Worm (Caenorhabditis elegans) whole organism, late embryonic: ENCODE results near the gene srx-136.

Experiments used
- C08G9.2 ChIP-seq: sonication (generic microtip); optimal IDR thresholded peaks from 2 replicates; lab custom pipeline; 2016; ENCODE audit warnings: mild to moderate bottlenecking, missing genetic modification characterization, moderate library complexity, missing compliant biosample characterization
- C38D4.7 ChIP-seq: fragments of 200-800 bp; sonication (Bioruptor generic); optimal IDR thresholded peaks from 2 replicates; lab custom pipeline; 2018; ENCODE audit warnings: mild to moderate bottlenecking, missing genetic modification characterization, moderate library complexity, missing compliant biosample characterization
- F13H6.1 ChIP-seq: sonication (generic microtip); optimal IDR thresholded peaks from 2 replicates; lab custom pipeline; 2016; ENCODE audit warnings: missing genetic modification characterization, missing compliant biosample characterization
- K02D7.2 ChIP-seq: sonication (generic microtip); optimal IDR thresholded peaks from 2 replicates; lab custom pipeline; 2017; ENCODE audit warnings: mild to moderate bottlenecking, missing genetic modification characterization, missing compliant biosample characterization
- ahr-1 ChIP-seq: sonication (generic microtip); optimal IDR thresholded peaks from 2 replicates; lab custom pipeline; 2016; ENCODE audit warnings: missing genetic modification characterization, missing compliant biosample characterization
- ama-1 ChIP-seq: fragments of 150-350 bp; optimal IDR thresholded peaks from 2 replicates; lab custom pipeline; 2014
- ceh-14 ChIP-seq: sonication (generic microtip); optimal IDR thresholded peaks from 2 replicates; lab custom pipeline; 2016; ENCODE audit warnings: missing genotype, missing genetic modification characterization, missing compliant biosample characterization
- ceh-18 ChIP-seq: sonication (generic microtip); optimal IDR thresholded peaks from 2 replicates; lab custom pipeline; 2016; ENCODE audit warnings: missing genetic modification characterization, missing compliant biosample characterization
- ceh-2 ChIP-seq: sonication (generic microtip); optimal IDR thresholded peaks from 2 replicates; lab custom pipeline; 2016; ENCODE audit warnings: missing genotype, missing genetic modification characterization, missing compliant biosample characterization
- ceh-30 ChIP-seq: fragments of 150-350 bp; optimal IDR thresholded peaks from 2 replicates; lab custom pipeline; 2014; ENCODE audit warnings: missing biosample characterization, missing genetic modification characterization
- ceh-31 ChIP-seq: sonication (generic microtip); optimal IDR thresholded peaks from 2 replicates; lab custom pipeline; 2016; ENCODE audit warnings: missing genetic modification characterization, missing compliant biosample characterization
- ceh-34 ChIP-seq: sonication (generic microtip); optimal IDR thresholded peaks from 2 replicates; lab custom pipeline; 2016; ENCODE audit warnings: mild to moderate bottlenecking, missing genetic modification characterization, missing compliant biosample characterization
- ceh-9 ChIP-seq: sonication (generic microtip); optimal IDR thresholded peaks from 2 replicates; lab custom pipeline; 2016; ENCODE audit warnings: mild to moderate bottlenecking, missing genetic modification characterization, inconsistent platforms, missing compliant biosample characterization
- che-1 ChIP-seq: sonication (generic microtip); optimal IDR thresholded peaks from 2 replicates; lab custom pipeline; 2016; ENCODE audit warnings: mild to moderate bottlenecking, missing genetic modification characterization, missing compliant biosample characterization
- dmd-4 ChIP-seq: sonication (generic microtip); optimal IDR thresholded peaks from 2 replicates; lab custom pipeline; 2016; ENCODE audit warnings: borderline replicate concordance, missing genetic modification characterization, missing compliant biosample characterization
- dve-1 ChIP-seq: sonication (generic microtip); optimal IDR thresholded peaks from 2 replicates; lab custom pipeline; 2017; ENCODE audit warnings: antibody characterized with exemption, mild to moderate bottlenecking, missing genetic modification characterization, missing compliant biosample characterization
- elt-2 ChIP-seq: sonication (generic microtip); optimal IDR thresholded peaks from 2 replicates; lab custom pipeline; 2016; ENCODE audit warnings: missing genetic modification reagents, missing genetic modification characterization, missing compliant biosample characterization
- eyg-1 ChIP-seq: sonication (generic microtip); optimal IDR thresholded peaks from 2 replicates; lab custom pipeline; 2016; ENCODE audit warnings: missing genotype, missing genetic modification characterization, missing compliant biosample characterization
- fkh-6 ChIP-seq: sonication (generic microtip); optimal IDR thresholded peaks from 2 replicates; lab custom pipeline; 2016; ENCODE audit warnings: missing genetic modification characterization, missing compliant biosample characterization
- hlh-30 ChIP-seq: sonication (generic microtip); optimal IDR thresholded peaks from 2 replicates; lab custom pipeline; 2017; ENCODE audit warnings: antibody characterized with exemption, missing genetic modification characterization, missing compliant biosample characterization; ENCODE audit not compliant: insufficient read depth
- hlh-8 ChIP-seq: sonication (generic microtip); optimal IDR thresholded peaks from 2 replicates; lab custom pipeline; 2016; ENCODE audit warnings: missing genotype, missing genetic modification characterization, missing compliant biosample characterization
- lin-11 ChIP-seq: fragments of 200-800 bp; sonication (Bioruptor generic); optimal IDR thresholded peaks from 2 replicates; lab custom pipeline; 2018; ENCODE audit warnings: mild to moderate bottlenecking, missing genetic modification characterization, missing compliant biosample characterization
- nfya-1 ChIP-seq: sonication (generic microtip); optimal IDR thresholded peaks from 2 replicates; lab custom pipeline; 2017; ENCODE audit warnings: missing genetic modification characterization, mild to moderate bottlenecking, missing compliant biosample characterization, antibody characterized with exemption, moderate library complexity
- nhr-11 ChIP-seq: fragments of 150-350 bp; optimal IDR thresholded peaks from 2 replicates; lab custom pipeline; 2014; ENCODE audit warnings: missing biosample characterization, missing genetic modification characterization
- nhr-232 ChIP-seq: sonication (generic microtip); optimal IDR thresholded peaks from 2 replicates; lab custom pipeline; 2016; ENCODE audit warnings: missing genetic modification characterization, missing compliant biosample characterization
- npax-4 ChIP-seq: sonication (generic microtip); optimal IDR thresholded peaks from 2 replicates; lab custom pipeline; 2016; ENCODE audit warnings: missing genetic modification characterization, missing compliant biosample characterization
- odd-2 ChIP-seq: sonication (generic microtip); optimal IDR thresholded peaks from 2 replicates; lab custom pipeline; 2017; ENCODE audit warnings: antibody characterized with exemption, mild to moderate bottlenecking, missing genetic modification characterization, missing compliant biosample characterization
- pat-9 ChIP-seq: fragments of 200-800 bp; sonication (Bioruptor generic); optimal IDR thresholded peaks from 2 replicates; lab custom pipeline; 2018; ENCODE audit warnings: mild to moderate bottlenecking, missing genetic modification characterization, moderate library complexity, missing compliant biosample characterization
- pax-1 ChIP-seq: fragments of 150-350 bp; optimal IDR thresholded peaks from 2 replicates; lab custom pipeline; 2014; ENCODE audit warnings: missing biosample characterization, missing genetic modification characterization
- pha-2 ChIP-seq: sonication (generic microtip); optimal IDR thresholded peaks from 2 replicates; lab custom pipeline; 2017; ENCODE audit warnings: mild to moderate bottlenecking, missing genetic modification characterization, missing compliant biosample characterization
- pros-1 ChIP-seq: fragments of 150-350 bp; optimal IDR thresholded peaks from 2 replicates; lab custom pipeline; 2014; ENCODE audit warnings: missing biosample characterization, missing genetic modification reagents, missing genetic modification characterization
- ref-2 ChIP-seq: sonication (generic microtip); optimal IDR thresholded peaks from 2 replicates; lab custom pipeline; 2016; ENCODE audit warnings: missing genetic modification characterization, missing compliant biosample characterization
- rnt-1 ChIP-seq: sonication (generic microtip); optimal IDR thresholded peaks from 2 replicates; lab custom pipeline; 2016; ENCODE audit warnings: missing genetic modification characterization, missing compliant biosample characterization
- sdc-2 ChIP-seq: sonication (generic microtip); optimal IDR thresholded peaks from 2 replicates; lab custom pipeline; 2016; ENCODE audit warnings: missing genotype, missing genetic modification characterization, missing compliant biosample characterization
- sox-2 ChIP-seq: fragments of 200-800 bp; sonication (Bioruptor generic); IDR thresholded peaks from 2 replicates; pipeline ENCODE4 v1.3.6; 2022; ENCODE audit warnings: missing genetic modification reagents, missing genetic modification characterization, missing compliant biosample characterization
- sox-4 ChIP-seq: sonication (generic microtip); optimal IDR thresholded peaks from 2 replicates; lab custom pipeline; 2017; ENCODE audit warnings: mild to moderate bottlenecking, missing genetic modification characterization, inconsistent platforms, missing compliant biosample characterization
- syd-9 ChIP-seq: sonication (generic microtip); optimal IDR thresholded peaks from 2 replicates; lab custom pipeline; 2016; ENCODE audit warnings: mild to moderate bottlenecking, missing genetic modification characterization, moderate library complexity, missing compliant biosample characterization
- tbx-2 ChIP-seq: sonication (generic microtip); optimal IDR thresholded peaks from 2 replicates; lab custom pipeline; 2016; ENCODE audit warnings: missing genetic modification characterization, missing compliant biosample characterization
- tbx-7 ChIP-seq: sonication (generic microtip); optimal IDR thresholded peaks from 2 replicates; lab custom pipeline; 2016; ENCODE audit warnings: missing genotype, missing genetic modification characterization, missing compliant biosample characterization
- ttx-3 ChIP-seq: sonication (generic microtip); optimal IDR thresholded peaks from 2 replicates; lab custom pipeline; 2016; ENCODE audit warnings: missing genetic modification reagents, missing genetic modification characterization, missing compliant biosample characterization
- unc-42 ChIP-seq: sonication (generic microtip); optimal IDR thresholded peaks from 2 replicates; lab custom pipeline; 2016; ENCODE audit warnings: missing genotype, missing genetic modification characterization, missing compliant biosample characterization
- unc-55 ChIP-seq: sonication (generic microtip); optimal IDR thresholded peaks from 2 replicates; lab custom pipeline; 2017; ENCODE audit warnings: missing biosample characterization, missing genetic modification reagents, missing genetic modification characterization
- zip-5 ChIP-seq: sonication (generic microtip); optimal IDR thresholded peaks from 2 replicates; lab custom pipeline; 2016; ENCODE audit warnings: missing genetic modification characterization, missing compliant biosample characterization
- ztf-16 ChIP-seq: sonication (generic microtip); optimal IDR thresholded peaks from 2 replicates; lab custom pipeline; 2017; ENCODE audit warnings: missing genetic modification characterization, missing compliant biosample characterization

srx-136 gene

ce11 chrV:13857132-13857531 lies at the start of gene srx-136:
srx-136 (plus strand) TSS chrV:13857432.
- TF ChIP-seq syd-9 (tag; lab: Kevin White, UChicago) (no peak), ref-2 (no peak)
- TF ChIP-seq, all 69 proteins: peak for 0

ce11 chrV:13808462-13808867 lies 48.8 kb upstream of the srx-136 start:
- TF ChIP-seq nfya-1 (tag; lab: Kevin White, UChicago), result peak; percentile 79
- TF ChIP-seq sdc-2 (tag; lab: Kevin White, UChicago), result peak; percentile 17
- peak; percentile 44 for TF ChIP-seq hlh-8 (tag; lab: Kevin White, UChicago)
- no peak for TF ChIP-seq eyg-1 (tag; lab: Kevin White, UChicago)
- no peak for TF ChIP-seq che-1
- no peak for TF ChIP-seq nhr-232 (tag; lab: Kevin White, UChicago)
- no peak for TF ChIP-seq odd-2 (tag; lab: Kevin White, UChicago)
- peak; percentile 81 for TF ChIP-seq ceh-34 (tag; lab: Kevin White, UChicago)
- TF ChIP-seq fkh-6 (tag; lab: Kevin White, UChicago), result no peak
- peak; percentile 53 for TF ChIP-seq unc-42
- TF ChIP-seq ref-2, result peak; percentile 75
- peak; percentile 18 for TF ChIP-seq elt-2 (tag; lab: Kevin White, UChicago)
- peak; percentile 72 for TF ChIP-seq ceh-18 (tag; lab: Kevin White, UChicago)
- TF ChIP-seq K02D7.2 (tag; lab: Kevin White, UChicago), result no peak
- TF ChIP-seq dmd-4 (tag; lab: Kevin White, UChicago), result no peak
- no peak for TF ChIP-seq sox-4
- peak; percentile 82 for TF ChIP-seq tbx-2 (tag; lab: Kevin White, UChicago)
- peak; percentile 6 for TF ChIP-seq ceh-14 (tag; lab: Kevin White, UChicago)
- TF ChIP-seq nhr-11 (tag; lab: Kevin White, UChicago), result no peak
- no peak for TF ChIP-seq pat-9 (tag; lab: Kevin White, UChicago)
- TF ChIP-seq ceh-2 (tag; lab: Kevin White, UChicago), result peak; percentile 42
- TF ChIP-seq ceh-30 (tag; lab: Kevin White, UChicago), result peak; percentile 9
- no peak for TF ChIP-seq ztf-16 (tag; lab: Kevin White, UChicago)
- no peak for TF ChIP-seq pha-2
- no peak for TF ChIP-seq ama-1
- peak; percentile 77 for TF ChIP-seq ceh-31 (tag; lab: Kevin White, UChicago)
- peak; percentile 13; the same call in 1 of the 2 replicates for TF ChIP-seq sox-2 (GFP tag; lab: Robert Waterston, UW)
- TF ChIP-seq syd-9 (tag; lab: Kevin White, UChicago), result peak; percentile 50
- TF ChIP-seq hlh-30 (tag; lab: Kevin White, UChicago), result peak; percentile 59
- peak; percentile 49 for TF ChIP-seq pros-1 (tag; lab: Kevin White, UChicago)
- TF ChIP-seq unc-55 (GFP tag; lab: Kevin White, UChicago), result peak; percentile 36
- peak; percentile 39 for TF ChIP-seq rnt-1
- no peak for TF ChIP-seq ceh-9 (tag; lab: Kevin White, UChicago)
- peak; percentile 12 for TF ChIP-seq pax-1 (tag; lab: Kevin White, UChicago)
- TF ChIP-seq F13H6.1 (tag; lab: Kevin White, UChicago), result peak; percentile 33
- no peak for TF ChIP-seq ttx-3 (tag; lab: Kevin White, UChicago)

- peak; percentile 68 for TF ChIP-seq unc-42
- TF ChIP-seq ahr-1, result no peak
Observed at ce11 chrV:13812330-13812729, 44.9 kb upstream of the srx-136 start.

- no peak for TF ChIP-seq C08G9.2
- no peak for TF ChIP-seq zip-5 (tag; lab: Kevin White, UChicago)
- no peak for TF ChIP-seq C38D4.7 (GFP tag; lab: Kevin White, UChicago)
- TF ChIP-seq sox-2 (GFP tag; lab: Robert Waterston, UW), result no peak
- TF ChIP-seq dve-1 (tag; lab: Kevin White, UChicago), result no peak
- no peak for TF ChIP-seq pha-2
- no peak for TF ChIP-seq npax-4 (tag; lab: Kevin White, UChicago)
- no peak for TF ChIP-seq tbx-7 (tag; lab: Kevin White, UChicago)
- TF ChIP-seq lin-11 (tag; lab: Kevin White, UChicago), result no peak
- no peak for TF ChIP-seq odd-2 (tag; lab: Kevin White, UChicago)
- TF ChIP-seq fkh-6 (tag; lab: Kevin White, UChicago), result no peak
- no peak for TF ChIP-seq ttx-3 (tag; lab: Kevin White, UChicago)
Observed at ce11 chrV:13812931-13813330, 44.3 kb upstream of the srx-136 start, which contains the start of gene ceh-24. ceh-24 (plus strand) TSS chrV:13813231.
